Fruit fly (Drosophila melanogaster): ENCODE data around the gene bin.

The bin gene

DNA sequence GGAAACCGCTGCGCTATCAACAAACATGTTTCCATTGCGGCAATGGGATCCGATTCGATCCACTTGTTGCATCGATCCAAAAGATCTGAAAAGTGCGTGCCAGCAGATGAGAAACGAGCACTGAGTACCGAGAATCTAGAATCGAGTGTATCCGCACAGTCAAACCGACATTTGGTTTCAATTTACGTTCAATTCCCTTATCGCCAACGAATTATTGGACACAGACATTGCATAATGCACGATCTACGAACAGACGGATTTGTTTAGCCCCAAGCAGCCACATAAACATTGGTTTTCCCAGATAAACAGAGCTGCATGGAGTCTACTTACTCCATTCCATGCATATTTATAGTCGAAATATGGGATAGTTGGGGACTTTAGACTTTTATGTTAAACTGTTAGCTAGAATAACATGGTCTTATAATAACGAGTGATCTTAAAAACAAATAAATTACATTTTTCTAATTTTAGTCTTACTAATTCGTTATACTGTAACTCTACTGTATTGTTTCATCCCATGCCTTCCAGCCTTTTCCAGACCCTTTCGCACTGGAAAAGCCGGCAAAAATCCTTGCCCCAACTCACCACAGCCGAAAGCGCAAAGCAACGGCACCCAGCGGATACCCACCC, 11.6 kb upstream of the bin start:
- TF ChIP-seq psq (optimal IDR thresholded peaks at IDR 0.05) (no peak), CG8478 (optimal IDR thresholded peaks at IDR 0.05) (no peak), usp (GFP tag; optimal IDR thresholded peaks at IDR 0.05) (no peak), pan (optimal IDR thresholded peaks at IDR 0.05) (no peak), EcR (GFP tag; optimal IDR thresholded peaks at IDR 0.05) (no peak), Dll (optimal IDR thresholded peaks at IDR 0.05) (no peak)

DNA sequence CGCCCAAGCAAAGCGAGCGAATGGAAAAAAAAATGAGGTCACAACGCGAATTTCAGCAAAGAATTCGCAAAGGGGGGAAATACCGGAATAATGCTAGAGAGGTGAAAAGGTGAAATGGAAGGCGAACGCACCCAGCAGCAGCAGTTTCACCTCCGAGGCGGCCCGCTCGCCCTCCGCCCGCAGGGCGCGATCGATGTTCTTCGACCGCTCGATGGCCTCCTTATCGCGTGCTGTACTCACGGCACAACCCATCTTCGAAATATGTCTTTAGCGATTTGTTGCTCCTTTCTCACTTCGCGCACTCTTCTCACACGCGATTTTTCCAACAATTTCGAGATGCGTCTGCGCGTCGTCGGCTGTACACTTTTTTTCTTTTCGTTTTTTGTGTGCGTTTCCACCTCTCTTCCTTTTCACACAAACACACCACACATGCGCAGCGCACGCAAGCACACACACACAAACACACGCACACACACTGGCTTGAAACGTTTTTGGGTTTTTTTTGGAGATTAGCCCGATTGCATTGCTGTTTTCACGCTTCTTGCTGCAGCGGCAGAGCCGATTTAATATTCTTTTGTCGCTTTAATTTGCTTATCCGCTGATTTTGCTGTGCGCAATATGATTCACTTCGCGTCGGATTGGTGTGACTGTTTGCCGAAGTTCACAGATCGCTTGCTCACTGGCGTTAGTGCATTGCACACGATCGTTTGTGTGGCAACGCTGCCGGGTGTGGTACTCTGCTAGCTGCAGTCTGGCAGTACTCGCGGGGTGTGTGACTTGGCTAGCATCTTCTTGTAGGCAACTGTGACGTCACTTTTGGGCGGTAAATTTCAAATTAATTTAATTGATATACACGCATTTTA, 10.8 kb upstream of the bin start, which contains the start of gene Galphai:
TSS of gene Galphai (minus strand) at position 658 of the 863 bp plus-strand sequence.
- TF ChIP-seq CG8478 (optimal IDR thresholded peaks at IDR 0.05) (no peak), psq (optimal IDR thresholded peaks at IDR 0.05) (no peak), usp (GFP tag; optimal IDR thresholded peaks at IDR 0.05) (no peak), pan (optimal IDR thresholded peaks at IDR 0.05) (no peak), Dll (optimal IDR thresholded peaks at IDR 0.05) (no peak), EcR (GFP tag; optimal IDR thresholded peaks at IDR 0.05) (no peak)

dm6 chr3L:6980553-6980952, 9.9 kb upstream of the bin start:
- TF ChIP-seq usp (GFP tag; optimal IDR thresholded peaks at IDR 0.05) (no peak), pan (optimal IDR thresholded peaks at IDR 0.05) (no peak), EcR (GFP tag; optimal IDR thresholded peaks at IDR 0.05) (no peak), psq (optimal IDR thresholded peaks at IDR 0.05) (no peak), CG8478 (optimal IDR thresholded peaks at IDR 0.05) (no peak), Dll (optimal IDR thresholded peaks at IDR 0.05) (no peak)

DNA sequence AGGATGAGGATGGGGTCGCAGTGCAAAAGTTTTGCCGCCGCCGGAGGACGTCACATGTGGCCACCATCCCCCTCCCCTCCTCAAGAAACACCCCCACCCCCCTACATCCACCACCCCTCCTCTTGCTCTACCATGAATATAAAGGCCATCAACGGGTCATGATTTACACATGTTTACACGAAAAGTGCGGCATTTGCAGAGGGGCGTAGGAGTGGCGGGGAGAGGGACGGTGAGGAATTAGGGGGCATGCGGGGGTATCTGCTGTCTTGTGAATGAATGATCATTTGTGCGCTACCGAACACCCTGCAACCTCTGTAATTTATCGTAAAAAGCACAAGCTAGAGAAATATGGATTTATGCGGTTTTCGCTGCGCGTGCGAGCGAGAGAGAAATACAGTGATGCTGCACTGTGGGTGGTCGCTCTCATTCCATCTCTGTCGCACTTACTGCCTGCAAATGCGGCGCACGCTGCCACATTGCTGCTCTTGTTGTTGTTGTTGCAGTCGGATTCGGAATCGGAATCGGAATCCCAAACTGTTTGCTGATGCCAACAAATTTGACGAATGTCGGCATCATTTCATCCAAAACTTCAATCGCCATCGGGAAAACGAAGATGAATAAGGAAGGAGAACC, 9.2 kb upstream of the bin start:
- TF ChIP-seq Dll (optimal IDR thresholded peaks at IDR 0.05) (no peak), usp (GFP tag; optimal IDR thresholded peaks at IDR 0.05) (no peak), EcR (GFP tag; optimal IDR thresholded peaks at IDR 0.05) (no peak)

DNA sequence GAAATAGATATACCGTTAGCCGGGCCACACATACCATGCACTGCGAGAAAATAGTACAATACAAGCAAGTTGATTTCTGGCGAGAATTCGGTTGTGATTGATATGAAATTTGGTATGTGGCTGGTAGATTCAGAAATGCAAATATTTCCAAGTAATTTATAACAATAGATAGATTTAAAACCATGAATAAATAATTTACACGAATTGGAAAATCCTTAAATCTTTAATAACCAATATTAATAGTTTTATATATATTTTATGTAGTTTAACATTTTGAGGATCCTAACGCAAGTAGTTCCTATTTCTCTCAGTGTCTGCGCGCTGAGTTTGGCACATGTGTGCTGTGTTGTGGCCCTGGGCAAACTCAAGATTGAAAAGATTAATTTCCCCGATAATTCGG, 8.6 kb upstream of the bin start:
- no peak for TF ChIP-seq Dll (optimal IDR thresholded peaks at IDR 0.05)
- TF ChIP-seq EcR (GFP tag; optimal IDR thresholded peaks at IDR 0.05), result no peak
- no peak for TF ChIP-seq pan (optimal IDR thresholded peaks at IDR 0.05)
- no peak for TF ChIP-seq CG8478 (optimal IDR thresholded peaks at IDR 0.05)
- no peak for TF ChIP-seq usp (GFP tag; optimal IDR thresholded peaks at IDR 0.05)
- no peak for TF ChIP-seq psq (optimal IDR thresholded peaks at IDR 0.05)

- TF ChIP-seq EcR (GFP tag; optimal IDR thresholded peaks at IDR 0.05) (no peak), pan (optimal IDR thresholded peaks at IDR 0.05) (no peak), CG8478 (optimal IDR thresholded peaks at IDR 0.05) (no peak), psq (optimal IDR thresholded peaks at IDR 0.05) (no peak), Dll (optimal IDR thresholded peaks at IDR 0.05) (no peak), usp (GFP tag; optimal IDR thresholded peaks at IDR 0.05) (no peak)
Measured at dm6 chr3L:6984486-6984885, 5.9 kb upstream of the bin start, which contains the start of the genes CG32388 and CG43439. TSS of gene CG32388 (minus strand) at chr3L:6984586. TSS of gene CG43439 (minus strand) at chr3L:6984586.

dm6 chr3L:6988942-6989569, 1.4 kb upstream of the bin start:
- no peak for TF ChIP-seq CG8478 (optimal IDR thresholded peaks at IDR 0.05)
- TF ChIP-seq usp (GFP tag; optimal IDR thresholded peaks at IDR 0.05), result no peak
- TF ChIP-seq psq (optimal IDR thresholded peaks at IDR 0.05), result no peak
- no peak for TF ChIP-seq Dll (optimal IDR thresholded peaks at IDR 0.05)
- no peak for TF ChIP-seq pan (optimal IDR thresholded peaks at IDR 0.05)
- no peak for TF ChIP-seq EcR (GFP tag; optimal IDR thresholded peaks at IDR 0.05)

- TF ChIP-seq usp (GFP tag; optimal IDR thresholded peaks at IDR 0.05) (no peak), EcR (GFP tag; optimal IDR thresholded peaks at IDR 0.05) (no peak), Dll (optimal IDR thresholded peaks at IDR 0.05) (no peak), CG8478 (optimal IDR thresholded peaks at IDR 0.05) (no peak), pan (optimal IDR thresholded peaks at IDR 0.05) (no peak), psq (optimal IDR thresholded peaks at IDR 0.05) (no peak)
Measured at dm6 chr3L:6993350-6993749, 2.9 kb downstream of the bin start.

DNA sequence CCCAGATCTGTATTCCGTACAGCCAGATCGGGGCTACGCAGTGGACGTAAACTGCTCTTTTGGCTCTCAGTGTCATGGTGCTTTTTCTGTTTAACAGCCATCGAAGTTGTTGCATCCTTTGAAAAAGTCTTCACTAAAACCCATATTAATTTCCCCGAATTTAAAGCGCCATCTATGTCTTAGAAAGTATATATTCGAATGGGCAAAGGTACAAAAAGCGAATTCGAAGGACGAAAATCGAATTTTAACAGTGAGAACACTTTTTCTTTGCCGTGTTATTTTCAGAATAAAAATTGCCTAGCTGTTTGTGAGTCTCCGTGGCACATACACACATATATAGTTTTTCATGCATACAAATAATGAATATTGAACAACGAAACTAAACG, 4.9 kb downstream of the bin start:
- TF ChIP-seq psq (optimal IDR thresholded peaks at IDR 0.05) (no peak), usp (GFP tag; optimal IDR thresholded peaks at IDR 0.05) (no peak), CG8478 (optimal IDR thresholded peaks at IDR 0.05) (no peak), EcR (GFP tag; optimal IDR thresholded peaks at IDR 0.05) (no peak), pan (optimal IDR thresholded peaks at IDR 0.05) (no peak), Dll (optimal IDR thresholded peaks at IDR 0.05) (no peak)

dm6 chr3L:6996907-6997306, 6.5 kb downstream of the bin start:
- TF ChIP-seq psq (optimal IDR thresholded peaks at IDR 0.05) (no peak), usp (GFP tag; optimal IDR thresholded peaks at IDR 0.05) (no peak), EcR (GFP tag; optimal IDR thresholded peaks at IDR 0.05) (no peak), Dll (optimal IDR thresholded peaks at IDR 0.05) (no peak), pan (optimal IDR thresholded peaks at IDR 0.05) (no peak), CG8478 (optimal IDR thresholded peaks at IDR 0.05) (no peak)

DNA sequence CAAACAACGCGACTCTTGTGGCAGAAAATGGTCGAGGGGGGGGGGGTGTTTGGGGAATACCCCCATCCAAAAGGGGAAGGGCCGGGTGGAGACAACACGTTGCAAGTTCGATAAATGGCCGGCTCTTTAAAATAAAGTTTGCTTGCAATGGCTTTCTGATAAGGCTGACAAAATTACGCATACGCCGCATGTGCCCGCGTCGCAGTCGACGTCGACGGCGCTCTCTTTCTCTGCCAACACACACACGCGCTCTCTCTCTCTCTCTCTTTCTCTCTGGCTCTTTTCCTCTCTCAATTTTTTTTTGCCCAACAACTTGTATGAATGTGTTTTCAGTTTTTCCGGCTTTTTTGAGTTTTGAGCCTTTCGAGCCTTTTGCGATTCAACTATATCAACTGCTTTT, 7.0 kb downstream of the bin start:
- TF ChIP-seq Dll (optimal IDR thresholded peaks at IDR 0.05) (peak; percentile 73), psq (optimal IDR thresholded peaks at IDR 0.05) (no peak)

DNA sequence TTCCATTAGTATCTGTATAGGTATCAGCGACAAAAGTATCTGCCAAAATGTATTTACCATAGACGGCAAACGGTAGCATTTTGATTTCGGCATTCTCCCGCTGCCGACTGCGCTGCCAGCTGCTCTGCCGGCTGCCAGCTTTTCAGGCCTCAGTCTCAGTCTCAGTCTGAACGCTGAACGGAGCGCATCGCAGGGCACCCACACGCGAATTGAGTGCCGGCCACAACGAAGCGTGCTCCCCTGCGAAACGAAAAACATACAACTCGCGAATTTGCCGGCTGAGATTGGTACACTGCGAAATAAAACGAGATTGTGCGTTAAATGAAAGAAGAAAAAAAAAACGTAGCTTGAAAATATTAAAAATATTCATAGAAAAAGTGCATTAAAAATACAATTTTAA, 8.3 kb downstream of the bin start, which contains the start of gene Mp:
TSS of gene Mp (plus strand) at position 152 of the 400 bp plus-strand sequence.
- TF ChIP-seq CG8478 (optimal IDR thresholded peaks at IDR 0.05) (no peak), Dll (optimal IDR thresholded peaks at IDR 0.05) (no peak), usp (GFP tag; optimal IDR thresholded peaks at IDR 0.05) (no peak), pan (optimal IDR thresholded peaks at IDR 0.05) (no peak), EcR (GFP tag; optimal IDR thresholded peaks at IDR 0.05) (no peak), psq (optimal IDR thresholded peaks at IDR 0.05) (no peak)
